Worm (Caenorhabditis elegans): ENCODE data around the gene igcm-4.

The igcm-4 gene

ce11 chrX:2089434-2089833, 43.3 kb upstream of the igcm-4 start, which contains the start of gene lsy-2:
TSS of gene lsy-2 (plus strand) at chrX:2089704.
- TF ChIP-seq nhr-90 (tag; optimal IDR thresholded peaks at IDR 0.05; ENCODE audit: poor library complexity), result peak; percentile 38
- TF ChIP-seq ceh-8 (GFP tag; optimal IDR thresholded peaks at IDR 0.05), result no peak
- no peak for TF ChIP-seq ztf-11 (tag; optimal IDR thresholded peaks at IDR 0.05)
- TF ChIP-seq hlh-4 (tag; optimal IDR thresholded peaks at IDR 0.05), result no peak
- peak; percentile 35 for TF ChIP-seq xbp-1 (tag; optimal IDR thresholded peaks at IDR 0.05)
- peak in 1 of 3 experiments; percentile 43 for TF ChIP-seq ceh-82 (tag; optimal IDR thresholded peaks at IDR 0.05)
- TF ChIP-seq aly-2 (tag; optimal IDR thresholded peaks at IDR 0.05), result no peak
- TF ChIP-seq unc-30 (tag; optimal IDR thresholded peaks at IDR 0.05), result no peak
- no peak for TF ChIP-seq nhr-11 (tag; optimal IDR thresholded peaks at IDR 0.05)
- peak in 1 of 2 experiments; percentile 48 for TF ChIP-seq mdl-1 (tag; optimal IDR thresholded peaks at IDR 0.05)
- TF ChIP-seq lin-14 (GFP tag; optimal IDR thresholded peaks at IDR 0.05), result peak; percentile 64
- no peak for TF ChIP-seq fkh-4 (tag; optimal IDR thresholded peaks at IDR 0.05; ENCODE audit: borderline replicate concordance)
- TF ChIP-seq nhr-84 (tag; optimal IDR thresholded peaks at IDR 0.05), result no peak
- TF ChIP-seq skn-1 (tag; optimal IDR thresholded peaks at IDR 0.05), result peak; percentile 91
- TF ChIP-seq nhr-47 (tag; optimal IDR thresholded peaks at IDR 0.05), result peak; percentile 45
- no peak for TF ChIP-seq ceh-90 (tag; optimal IDR thresholded peaks at IDR 0.05)
- TF ChIP-seq isw-1 (GFP tag; IDR thresholded peaks at IDR 0.05), result no peak; the same call in 1 of the 2 replicates
- no peak for TF ChIP-seq egl-27 (tag; optimal IDR thresholded peaks at IDR 0.05)
- TF ChIP-seq nhr-77 (tag; optimal IDR thresholded peaks at IDR 0.05), result peak; percentile 50
- peak; percentile 18 for TF ChIP-seq unc-130 (tag; optimal IDR thresholded peaks at IDR 0.05)
- no peak for TF ChIP-seq unc-86 (tag; optimal IDR thresholded peaks at IDR 0.05)
- no peak for TF ChIP-seq irx-1 (tag; optimal IDR thresholded peaks at IDR 0.05)
- TF ChIP-seq tbx-2 (tag; optimal IDR thresholded peaks at IDR 0.05), result peak; percentile 25
- TF ChIP-seq ces-1 (GFP tag; optimal IDR thresholded peaks at IDR 0.05), result no peak
- TF ChIP-seq unc-98 (GFP tag; IDR thresholded peaks at IDR 0.05), result no peak
- TF ChIP-seq aha-1 (tag; optimal IDR thresholded peaks at IDR 0.05), result no peak
- TF ChIP-seq nhr-85 (tag), result peak; percentile 43
- no peak for TF ChIP-seq efl-3 (GFP tag; optimal IDR thresholded peaks at IDR 0.05)
- TF ChIP-seq F16B12.6 (tag; optimal IDR thresholded peaks at IDR 0.05), result peak; percentile 32
- peak; percentile 53 for TF ChIP-seq rnt-1 (tag; optimal IDR thresholded peaks at IDR 0.05)
- TF ChIP-seq ceh-88 (GFP tag; IDR thresholded peaks at IDR 0.05), result no peak
- no peak for TF ChIP-seq nhr-19 (GFP tag; conservative IDR thresholded peaks at IDR 0.05)
- peak; percentile 53 for TF ChIP-seq nhr-20 (tag; optimal IDR thresholded peaks at IDR 0.05)
- no peak for TF ChIP-seq lsy-2 (tag; optimal IDR thresholded peaks at IDR 0.05)
- no peak for TF ChIP-seq lir-3 (tag; optimal IDR thresholded peaks at IDR 0.05; ENCODE audit: poor library complexity)
- peak; percentile 64 for TF ChIP-seq C16A3.4 (tag; optimal IDR thresholded peaks at IDR 0.05)
- TF ChIP-seq pag-3 (tag; optimal IDR thresholded peaks at IDR 0.05; ENCODE audit: borderline replicate concordance, insufficient read depth), result no peak
- TF ChIP-seq ets-5 (GFP tag; IDR thresholded peaks at IDR 0.05), result no peak
- TF ChIP-seq zip-4 (GFP tag; optimal IDR thresholded peaks at IDR 0.05), result peak; percentile 30
- no peak for TF ChIP-seq zag-1 (tag; optimal IDR thresholded peaks at IDR 0.05)
- no peak for TF ChIP-seq fos-1 (tag; optimal IDR thresholded peaks at IDR 0.05)
- no peak for TF ChIP-seq Y116A8C.19 (tag; optimal IDR thresholded peaks at IDR 0.05; ENCODE audit: borderline replicate concordance)
- no peak for TF ChIP-seq nhr-76 (tag; optimal IDR thresholded peaks at IDR 0.05)
- TF ChIP-seq sup-37 (GFP tag; optimal IDR thresholded peaks at IDR 0.05), result no peak
- no peak for TF ChIP-seq ztf-4 (tag; optimal IDR thresholded peaks at IDR 0.05)
- no peak for TF ChIP-seq hlh-17 (GFP tag; optimal IDR thresholded peaks at IDR 0.05; ENCODE audit: borderline replicate concordance)
- peak in 1 of 6 experiments; percentile 56 for TF ChIP-seq elt-3 (tag; optimal IDR thresholded peaks at IDR 0.05)
- TF ChIP-seq jun-1 (tag; optimal IDR thresholded peaks at IDR 0.05), result no peak
- TF ChIP-seq vab-15 (tag; optimal IDR thresholded peaks at IDR 0.05), result no peak
- no peak for TF ChIP-seq nhr-12 (tag; optimal IDR thresholded peaks at IDR 0.05)
- TF ChIP-seq swsn-7 (tag; optimal IDR thresholded peaks at IDR 0.05), result peak; percentile 40
- TF ChIP-seq snpc-4 (tag; optimal IDR thresholded peaks at IDR 0.05), result no peak
- TF ChIP-seq efl-1 (optimal IDR thresholded peaks at IDR 0.05), result peak; percentile 36 to 78
- TF ChIP-seq efl-1 (GFP tag; optimal IDR thresholded peaks at IDR 0.05 in 1 of 2), result peak; percentile 76 to 97
